Fruit fly (Drosophila melanogaster) Kc167 (cell line): ENCODE measurements around the gene haf.

Source experiments
- Myc ChIP-seq: fragments of >200 bp; optimal IDR thresholded peaks from 2 replicates; lab custom pipeline; 2017; ENCODE audit warnings: missing external identifiers
- Sin3A ChIP-seq: fragments of >200 bp; optimal IDR thresholded peaks from 2 replicates; lab custom pipeline; 2018; ENCODE audit warnings: missing external identifiers
- h ChIP-seq: fragments of >200 bp; optimal IDR thresholded peaks from 3 replicates; lab custom pipeline; 2018; ENCODE audit warnings: missing external identifiers
- insv ChIP-seq: fragments of >200 bp; optimal IDR thresholded peaks from 3 replicates; lab custom pipeline; 2018; ENCODE audit warnings: missing external identifiers
- psq ChIP-seq: fragments of >200 bp; optimal IDR thresholded peaks from 2 replicates; lab custom pipeline; 2017; ENCODE audit warnings: missing external identifiers
- ttk ChIP-seq: sonication (Bioruptor generic); optimal IDR thresholded peaks from 2 replicates; lab custom pipeline; 2017; ENCODE audit warnings: missing external identifiers

The haf gene

DNA sequence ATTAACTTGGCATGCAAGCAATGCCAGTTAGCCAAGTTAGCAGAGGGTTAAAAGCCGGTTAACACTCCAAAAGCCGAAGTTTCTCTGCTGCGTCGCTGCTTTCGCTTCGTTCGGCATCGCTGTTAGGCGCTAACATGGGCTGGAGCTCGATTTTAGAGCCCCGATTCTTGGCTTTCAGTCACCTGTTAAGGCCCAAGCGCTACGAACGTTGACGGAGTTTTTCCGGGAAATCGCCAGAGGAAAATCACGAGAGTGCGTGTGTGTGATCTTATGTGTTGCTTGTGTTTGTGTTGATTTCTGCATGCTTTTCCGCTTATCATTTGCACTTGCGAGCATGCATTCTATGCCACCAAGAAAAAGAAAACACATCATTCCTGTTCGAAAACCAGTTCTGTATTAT, at the start of gene haf:
Gene haf (plus strand): TSS at position 176 of the 400 bp plus-strand sequence.
- TF ChIP-seq ttk (lab: Kevin White, UChicago) (no peak), insv (lab: Kevin White, UChicago) (no peak)

DNA sequence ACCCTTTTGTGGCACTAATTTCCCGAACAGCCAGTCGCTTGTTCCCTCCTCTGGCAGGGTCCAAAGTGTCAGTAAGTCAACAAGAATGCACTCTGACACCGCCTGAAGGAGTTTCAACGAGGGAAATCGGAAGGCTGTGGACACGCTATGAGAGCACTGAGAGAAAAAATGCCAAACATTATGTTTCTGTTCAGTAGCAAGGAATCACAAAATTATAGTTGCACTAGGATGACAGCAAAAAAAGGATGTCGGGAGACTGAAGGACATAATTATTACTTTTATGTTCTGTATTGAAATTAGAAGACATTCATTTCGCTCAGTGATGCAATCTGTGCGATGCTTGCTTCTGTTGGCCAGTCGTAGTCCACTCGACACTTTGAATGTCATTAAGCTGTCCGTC, 45.2 kb upstream of the haf start:
- TF ChIP-seq psq (lab: Kevin White, UChicago) (no peak), h (no peak), insv (lab: Kevin White, UChicago) (no peak), Myc (lab: Kevin White, UChicago) (no peak), Sin3A (lab: Kevin White, UChicago) (no peak), ttk (lab: Kevin White, UChicago) (no peak)

DNA sequence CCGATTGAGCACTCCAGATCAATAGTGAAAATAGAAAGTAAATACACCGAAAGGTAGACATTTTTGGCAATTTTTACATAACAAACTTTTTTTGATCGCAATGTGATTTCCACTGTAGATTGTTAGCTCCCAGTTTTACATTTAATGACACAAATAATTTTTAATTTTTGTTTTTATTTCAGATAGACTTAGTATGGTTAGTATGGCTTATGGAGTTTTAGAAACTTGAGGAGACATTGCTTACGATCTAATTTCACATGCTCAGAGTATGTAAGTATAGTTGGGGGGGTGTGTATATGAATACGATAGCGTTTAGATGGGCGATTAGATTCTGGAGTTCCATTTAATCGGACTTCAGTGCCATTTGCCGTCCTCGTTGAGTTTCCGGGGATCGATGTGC, 37.6 kb upstream of the haf start, which contains the start of gene CG18132:
Gene CG18132 (minus strand): TSS at position 101 of the 400 bp plus-strand sequence.
- TF ChIP-seq h (no peak), psq (lab: Kevin White, UChicago) (no peak), Sin3A (lab: Kevin White, UChicago) (no peak), ttk (lab: Kevin White, UChicago) (no peak), insv (lab: Kevin White, UChicago) (no peak), Myc (lab: Kevin White, UChicago) (no peak)

DNA sequence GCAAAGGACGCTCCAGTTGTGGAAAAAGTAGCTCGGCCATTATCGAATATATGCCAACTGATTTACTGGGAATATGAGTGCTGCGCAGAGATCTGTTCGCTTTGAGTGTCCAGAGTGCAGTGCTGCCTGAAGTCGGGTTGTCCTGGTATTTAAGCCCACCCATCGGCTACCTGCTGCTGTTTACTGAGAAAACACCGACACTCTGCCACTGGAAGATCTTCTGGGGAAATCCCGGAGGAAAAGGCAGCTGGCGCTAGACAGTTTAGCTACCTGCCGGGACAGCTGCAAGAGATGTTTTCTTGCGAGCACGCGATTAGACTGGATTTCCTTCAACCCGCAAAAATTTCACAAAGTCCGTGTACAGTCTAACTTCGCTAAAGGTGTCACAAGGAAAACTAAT, 36.9 kb upstream of the haf start, which contains the start of gene halo:
Gene halo (minus strand): TSS at position 127 of the 400 bp plus-strand sequence.
- TF ChIP-seq psq (lab: Kevin White, UChicago), result no peak
- no peak for TF ChIP-seq insv (lab: Kevin White, UChicago)
- TF ChIP-seq Sin3A (lab: Kevin White, UChicago), result no peak
- no peak for TF ChIP-seq Myc (lab: Kevin White, UChicago)
- TF ChIP-seq ttk (lab: Kevin White, UChicago), result no peak
- no peak for TF ChIP-seq h

DNA sequence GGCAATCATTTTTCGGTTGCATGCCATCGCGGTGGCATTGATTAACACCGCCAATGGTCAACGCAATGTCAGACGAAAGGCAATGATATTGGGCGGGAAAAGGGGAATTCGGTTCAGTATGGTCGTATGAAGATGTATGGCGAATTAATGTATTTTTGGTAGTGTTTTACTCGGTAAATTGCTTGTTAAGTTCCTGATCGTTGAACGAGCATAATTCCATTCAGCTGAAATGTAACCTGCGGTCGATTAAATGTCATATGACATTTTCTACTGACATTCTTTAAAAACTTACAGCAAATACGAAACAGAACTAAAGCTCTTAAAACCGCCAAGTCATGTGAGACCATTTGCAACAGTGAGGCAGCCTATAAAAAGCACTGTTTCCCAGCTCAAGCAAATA, 34.7 kb upstream of the haf start, which contains the start of gene Or22a:
Gene Or22a (plus strand): TSS at position 301 of the 400 bp plus-strand sequence.
- TF ChIP-seq psq (lab: Kevin White, UChicago) (no peak), Myc (lab: Kevin White, UChicago) (no peak), insv (lab: Kevin White, UChicago) (no peak), h (no peak), Sin3A (lab: Kevin White, UChicago) (no peak)

DNA sequence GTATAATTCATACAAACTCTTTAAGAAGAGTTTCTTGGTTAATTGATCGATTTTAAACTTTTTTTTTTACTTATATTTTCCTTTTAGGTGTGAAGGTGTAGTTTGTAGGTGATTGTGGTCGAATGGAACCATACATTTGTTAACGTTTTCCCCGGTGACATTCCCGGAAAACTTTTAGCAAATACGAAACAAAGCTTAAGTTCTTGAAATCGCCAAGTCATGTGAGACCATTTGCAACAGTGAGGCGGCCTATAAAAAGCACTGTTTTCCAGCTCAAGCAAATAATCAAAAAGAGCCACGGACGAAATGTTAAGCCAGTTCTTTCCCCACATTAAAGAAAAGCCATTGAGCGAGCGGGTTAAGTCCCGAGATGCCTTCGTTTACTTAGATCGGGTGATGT, 32.5 kb upstream of the haf start, which contains the start of gene Or22b:
Gene Or22b (plus strand): TSS at position 301 of the 400 bp plus-strand sequence.
- TF ChIP-seq ttk (lab: Kevin White, UChicago), result no peak
- no peak for TF ChIP-seq Myc (lab: Kevin White, UChicago)
- no peak for TF ChIP-seq Sin3A (lab: Kevin White, UChicago)
- TF ChIP-seq psq (lab: Kevin White, UChicago), result no peak
- no peak for TF ChIP-seq insv (lab: Kevin White, UChicago)
- TF ChIP-seq h, result no peak

DNA sequence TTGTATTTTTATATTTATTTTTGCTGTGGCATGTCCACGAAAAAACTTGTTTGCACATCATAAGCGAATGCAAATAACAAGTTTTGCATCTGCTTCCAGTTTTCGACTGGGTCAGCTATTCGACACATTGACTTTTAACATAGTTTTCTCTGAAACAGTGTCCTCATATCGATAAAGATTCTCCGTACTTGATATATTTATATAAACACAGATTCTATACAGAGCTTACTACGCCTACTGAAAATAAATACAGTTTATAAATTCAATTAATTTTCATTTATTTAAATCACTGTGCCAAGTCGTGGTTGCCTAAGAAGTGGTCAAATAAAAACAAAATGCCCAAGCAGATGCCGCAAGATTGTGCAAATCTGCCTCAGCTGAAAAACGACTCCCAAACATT, 19.7 kb upstream of the haf start:
- TF ChIP-seq Myc (lab: Kevin White, UChicago) (no peak), Sin3A (lab: Kevin White, UChicago) (no peak), insv (lab: Kevin White, UChicago) (no peak)

DNA sequence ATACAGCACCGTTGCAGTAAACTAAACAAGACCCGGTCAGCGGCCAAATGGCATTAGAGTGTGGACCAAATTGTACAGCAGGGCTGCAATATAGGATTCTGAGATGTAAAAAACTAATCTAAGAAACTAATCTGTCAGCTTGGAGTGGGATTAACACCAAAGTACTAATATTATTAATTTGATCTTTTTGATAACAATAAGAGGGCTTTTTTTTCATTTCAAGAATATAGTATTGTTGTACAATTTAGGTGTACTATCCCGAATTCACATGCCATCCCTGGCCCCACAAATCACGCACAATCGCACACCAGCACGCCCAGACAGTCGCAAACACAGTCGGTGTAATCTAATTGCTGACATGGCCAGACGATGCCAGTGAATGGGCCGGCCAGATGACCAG, 16.8 kb upstream of the haf start:
- TF ChIP-seq Myc (lab: Kevin White, UChicago), result no peak
- no peak for TF ChIP-seq ttk (lab: Kevin White, UChicago)
- TF ChIP-seq Sin3A (lab: Kevin White, UChicago), result no peak
- no peak for TF ChIP-seq psq (lab: Kevin White, UChicago)
- no peak for TF ChIP-seq insv (lab: Kevin White, UChicago)
- TF ChIP-seq h, result no peak

DNA sequence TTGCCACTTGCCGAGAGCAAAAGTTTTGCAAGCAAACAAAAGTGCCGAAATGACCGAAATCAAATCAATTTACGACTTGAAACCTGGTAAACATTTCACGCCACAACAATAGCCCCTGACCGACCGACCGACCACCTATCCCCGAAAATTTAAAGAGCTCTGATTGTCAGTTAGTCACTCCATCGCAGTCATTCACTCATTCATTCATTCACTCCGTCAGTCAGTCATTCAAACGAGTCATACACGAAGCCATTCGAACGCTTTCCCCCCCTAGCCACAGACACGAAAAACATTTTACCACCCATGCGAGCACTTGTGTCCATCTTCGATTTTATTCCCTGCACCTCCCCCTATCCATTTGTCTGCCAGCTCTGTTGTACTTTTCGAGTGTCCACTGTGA, 7.1 kb upstream of the haf start:
- TF ChIP-seq h (no peak), psq (lab: Kevin White, UChicago) (no peak), Myc (lab: Kevin White, UChicago) (no peak), ttk (lab: Kevin White, UChicago) (no peak), Sin3A (lab: Kevin White, UChicago) (no peak), insv (lab: Kevin White, UChicago) (no peak)

DNA sequence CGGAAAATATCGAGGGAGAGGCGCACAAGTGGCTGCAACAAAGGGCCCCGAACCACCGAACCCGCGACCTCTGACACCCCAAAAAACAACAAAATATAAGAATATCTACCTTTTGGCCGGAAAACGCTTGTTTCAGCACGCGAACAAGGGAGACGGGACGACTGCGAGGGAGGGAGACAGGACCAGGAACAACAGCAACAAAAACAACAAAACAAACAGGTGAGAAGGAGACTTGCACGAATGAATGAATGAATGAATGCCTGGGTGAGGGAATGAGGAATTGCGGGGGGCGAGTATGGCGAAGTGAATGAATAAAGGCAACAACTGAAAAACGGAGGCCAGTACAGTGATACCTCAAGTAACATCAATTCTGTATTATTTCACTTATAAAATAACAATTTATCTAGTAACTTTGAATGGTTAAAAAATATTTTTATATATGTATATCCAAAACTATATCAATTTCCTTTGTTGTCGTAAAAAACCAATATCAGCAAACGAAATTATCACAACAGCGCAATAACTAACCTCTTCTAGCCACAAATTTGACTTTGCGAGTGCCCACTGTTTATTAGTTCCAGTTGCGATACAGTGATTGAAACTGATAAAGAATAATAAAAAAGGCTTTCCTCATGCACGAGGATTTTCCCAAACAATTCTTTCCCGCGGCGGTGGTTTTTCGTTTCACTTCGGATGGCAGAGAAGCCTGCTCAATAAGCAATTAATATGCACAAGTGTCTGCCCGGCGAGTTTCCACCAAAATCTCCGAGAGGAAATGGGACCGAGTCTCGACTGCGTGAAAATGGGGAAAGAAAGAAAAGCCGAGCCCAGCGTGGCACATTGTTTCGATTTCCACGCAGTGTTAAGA, 2.0 kb downstream of the haf start:
- TF ChIP-seq h, result no peak
- no peak for TF ChIP-seq insv (lab: Kevin White, UChicago)
- no peak for TF ChIP-seq psq (lab: Kevin White, UChicago)
- TF ChIP-seq Sin3A (lab: Kevin White, UChicago), result no peak
- TF ChIP-seq Myc (lab: Kevin White, UChicago), result no peak
- no peak for TF ChIP-seq ttk (lab: Kevin White, UChicago)

DNA sequence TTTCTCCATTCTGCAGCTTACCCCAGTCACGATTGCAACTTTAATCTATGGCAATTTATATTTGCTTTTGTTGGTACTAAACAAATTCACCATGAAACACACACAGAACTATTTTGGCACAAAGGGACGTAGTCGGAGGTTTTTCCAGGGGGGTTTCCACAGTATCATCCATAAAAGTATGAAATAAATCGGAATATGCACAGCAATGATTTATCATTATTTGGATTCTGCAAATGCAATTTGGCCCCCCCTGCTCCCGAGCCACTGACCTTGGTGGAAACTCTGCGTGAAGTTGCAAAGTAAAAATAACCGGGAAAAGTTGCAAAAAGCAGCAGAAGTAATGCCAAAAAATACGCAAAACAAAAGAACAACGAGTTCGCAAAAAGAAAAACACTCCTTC, 3.0 kb downstream of the haf start:
- TF ChIP-seq psq (lab: Kevin White, UChicago) (no peak), h (no peak), Sin3A (lab: Kevin White, UChicago) (no peak), insv (lab: Kevin White, UChicago) (no peak), ttk (lab: Kevin White, UChicago) (no peak), Myc (lab: Kevin White, UChicago) (no peak)
